Fruit fly (Drosophila melanogaster) whole organism, embryonic: ENCODE measurements around the gene CG14883.

Source experiments
- Aef1 ChIP-seq: fragments of 200-800 bp; sonication (Bioruptor generic); IDR thresholded peaks from 3 replicates; pipeline ENCODE4 v1.3.6; 2022; ENCODE audit warnings: missing biosample characterization, missing genetic modification characterization
- Atf3 ChIP-seq: fragments of 200-800 bp; sonication (Bioruptor generic); optimal IDR thresholded peaks from 3 replicates; lab custom pipeline; 2016; ENCODE audit warnings: missing biosample characterization, missing genetic modification characterization
- Awh ChIP-seq: fragments of 200-800 bp; sonication (Bioruptor generic); IDR thresholded peaks from 2 replicates; pipeline ENCODE4, ENCODE4 v1.3.6; 2022; ENCODE audit warnings: missing biosample characterization, missing genetic modification characterization
- Bteb2 ChIP-seq: fragments of 200-800 bp; sonication (Bioruptor generic); optimal IDR thresholded peaks from 2 replicates; lab custom pipeline; 2016; ENCODE audit warnings: missing biosample characterization, missing genetic modification characterization
- CG10366 ChIP-seq: fragments of 200-800 bp; sonication (Bioruptor generic); IDR thresholded peaks from 2 replicates; pipeline ENCODE4 v1.3.6; 2022; ENCODE audit warnings: missing biosample characterization, missing genetic modification characterization
- CG11247 ChIP-seq: fragments of 200-800 bp; sonication (Bioruptor generic); IDR thresholded peaks from 2 replicates; pipeline ENCODE4 v1.3.6; 2022; ENCODE audit warnings: missing biosample characterization, missing genetic modification characterization
- CG11456 ChIP-seq: fragments of 200-800 bp; sonication (Bioruptor generic); IDR thresholded peaks from 3 replicates; pipeline ENCODE4 v1.3.6; 2022; ENCODE audit warnings: missing biosample characterization, missing genetic modification characterization
- CG11696 ChIP-seq: fragments of 200-800 bp; sonication (Bioruptor generic); IDR thresholded peaks from 2 replicates; pipeline ENCODE4 v1.3.6; 2022; ENCODE audit warnings: missing biosample characterization, missing genetic modification characterization
- CG12155 ChIP-seq: fragments of 200-800 bp; sonication (Bioruptor generic); optimal IDR thresholded peaks from 3 replicates; lab custom pipeline; 2016; ENCODE audit warnings: missing biosample characterization, missing genetic modification characterization
- CG14860 ChIP-seq: fragments of 200-800 bp; sonication (Bioruptor generic); IDR thresholded peaks from 3 replicates; pipeline ENCODE4 v1.3.6; 2022; ENCODE audit warnings: missing biosample characterization, missing genetic modification characterization; ENCODE audit not compliant: partially characterized antibody
- CG1647 ChIP-seq: fragments of 200-800 bp; sonication (Bioruptor generic); optimal IDR thresholded peaks from 3 replicates; lab custom pipeline; 2016; ENCODE audit warnings: missing biosample characterization, missing genetic modification characterization
- CG17912 ChIP-seq: fragments of 200-800 bp; sonication (Bioruptor generic); optimal IDR thresholded peaks from 2 replicates; lab custom pipeline; 2018; ENCODE audit warnings: missing biosample characterization, mild to moderate bottlenecking, missing genetic modification characterization
- CG2120 ChIP-seq: fragments of 200-800 bp; sonication (Bioruptor generic); optimal IDR thresholded peaks from 3 replicates; lab custom pipeline; 2016; ENCODE audit warnings: missing biosample characterization, missing genetic modification characterization
- CG30431 ChIP-seq: fragments of 200-800 bp; sonication (Bioruptor generic); optimal IDR thresholded peaks from 2 replicates; lab custom pipeline; 2017; ENCODE audit warnings: missing biosample characterization, missing genetic modification characterization
- CG32767 ChIP-seq: fragments of 200-800 bp; sonication (Bioruptor generic); IDR thresholded peaks from 2 replicates; pipeline ENCODE4 v1.3.6; 2022; ENCODE audit warnings: missing biosample characterization, missing genetic modification characterization
- CG3407 ChIP-seq: fragments of 200-800 bp; sonication (Bioruptor generic); optimal IDR thresholded peaks from 2 replicates; lab custom pipeline; 2018; ENCODE audit warnings: missing biosample characterization, mild to moderate bottlenecking, missing genetic modification characterization
- CG3838 ChIP-seq: fragments of 200-800 bp; sonication (Bioruptor generic); optimal IDR thresholded peaks from 3 replicates; lab custom pipeline; 2016; ENCODE audit warnings: missing biosample characterization, missing genetic modification characterization
- CG3995 ChIP-seq: fragments of 200-800 bp; sonication (Bioruptor generic); optimal IDR thresholded peaks from 3 replicates; lab custom pipeline; 2016; ENCODE audit warnings: missing biosample characterization, missing genetic modification characterization
- CG8924 ChIP-seq: fragments of 200-800 bp; optimal IDR thresholded peaks from 3 replicates; lab custom pipeline; 2019; ENCODE audit warnings: missing biosample characterization, mild to moderate bottlenecking, missing genetic modification characterization, moderate library complexity
- Camta ChIP-seq: fragments of 200-800 bp; sonication (Bioruptor generic); optimal IDR thresholded peaks from 2 replicates; lab custom pipeline; 2016; ENCODE audit warnings: missing biosample characterization, missing genetic modification characterization
- D19A ChIP-seq: fragments of 200-800 bp; optimal IDR thresholded peaks from 3 replicates; lab custom pipeline; 2019; ENCODE audit warnings: missing biosample characterization, mild to moderate bottlenecking, missing genetic modification characterization, moderate library complexity
- Dad ChIP-seq: fragments of 200-800 bp; sonication (Bioruptor generic); optimal IDR thresholded peaks from 3 replicates; lab custom pipeline; 2016; ENCODE audit warnings: missing biosample characterization, missing genetic modification characterization
- Drgx ChIP-seq: fragments of 200-800 bp; sonication (Bioruptor generic); IDR thresholded peaks from 2 replicates; pipeline ENCODE4 v1.3.6; 2022; ENCODE audit warnings: missing biosample characterization, missing genetic modification characterization
- Ets97D ChIP-seq: fragments of 200-800 bp; sonication (Bioruptor generic); optimal IDR thresholded peaks from 3 replicates; lab custom pipeline; 2016; ENCODE audit warnings: missing biosample characterization, missing genetic modification characterization
- Fer2 ChIP-seq: fragments of 200-800 bp; sonication (Bioruptor generic); optimal IDR thresholded peaks from 2 replicates; lab custom pipeline; 2018; ENCODE audit warnings: missing biosample characterization, mild to moderate bottlenecking, missing genetic modification characterization, moderate library complexity
- Kr ChIP-seq: fragments of 200-800 bp; sonication (Bioruptor generic); optimal IDR thresholded peaks from 2 replicates; lab custom pipeline; 2017; ENCODE audit warnings: missing biosample characterization, mild to moderate bottlenecking, missing genetic modification characterization
- Max ChIP-seq: fragments of 200-800 bp; sonication (Bioruptor generic); optimal IDR thresholded peaks from 2 replicates; lab custom pipeline; 2016; ENCODE audit warnings: missing biosample characterization, mild to moderate bottlenecking, missing genetic modification characterization
- NfI ChIP-seq: fragments of 200-800 bp; sonication (Bioruptor generic); optimal IDR thresholded peaks from 3 replicates; lab custom pipeline; 2018; ENCODE audit warnings: missing biosample characterization, mild to moderate bottlenecking, missing genetic modification characterization, moderate library complexity
- Oaz ChIP-seq: fragments of 200-800 bp; sonication (Bioruptor generic); IDR thresholded peaks from 2 replicates; pipeline ENCODE4 v1.3.6; 2022; ENCODE audit warnings: missing biosample characterization, missing genetic modification characterization
- Rfx ChIP-seq: fragments of 200-800 bp; sonication (Bioruptor generic); IDR thresholded peaks from 2 replicates; pipeline ENCODE4 v1.3.6; 2022; ENCODE audit warnings: missing biosample characterization, missing genetic modification characterization
- Ssrp ChIP-seq: fragments of 200-800 bp; sonication (Bioruptor generic); optimal IDR thresholded peaks from 2 replicates; lab custom pipeline; 2018; ENCODE audit warnings: missing biosample characterization, mild to moderate bottlenecking, missing genetic modification characterization, moderate library complexity
- Taf1 ChIP-seq: fragments of 200-800 bp; sonication (Bioruptor generic); IDR thresholded peaks from 2 replicates; pipeline ENCODE4 v1.3.6; 2022; ENCODE audit warnings: missing biosample characterization, missing genetic modification characterization
- cas ChIP-seq: fragments of 200-800 bp; sonication (Bioruptor generic); IDR thresholded peaks from 2 replicates; pipeline ENCODE4 v1.3.6; 2022; ENCODE audit warnings: missing biosample characterization, missing genetic modification characterization
- crc ChIP-seq: fragments of 200-800 bp; sonication (Bioruptor generic); optimal IDR thresholded peaks from 2 replicates; lab custom pipeline; 2016; ENCODE audit warnings: missing biosample characterization, missing genetic modification characterization
- ems ChIP-seq: fragments of 200-800 bp; sonication (Bioruptor generic); optimal IDR thresholded peaks from 3 replicates; lab custom pipeline; 2016; ENCODE audit warnings: missing biosample characterization, missing genetic modification characterization
- esg ChIP-seq: fragments of 200-800 bp; sonication (Bioruptor generic); conservative IDR thresholded peaks from 2 replicates; pipeline ENCODE4 v1.3.6; 2022; ENCODE audit warnings: missing biosample characterization, missing genetic modification characterization
- fd102C ChIP-seq: fragments of 200-800 bp; sonication (Bioruptor generic); optimal IDR thresholded peaks from 2 replicates; lab custom pipeline; 2018; ENCODE audit warnings: missing biosample characterization, mild to moderate bottlenecking, missing genetic modification characterization, moderate library complexity
- grau ChIP-seq: fragments of 200-800 bp; optimal IDR thresholded peaks from 3 replicates; lab custom pipeline; 2019; ENCODE audit warnings: missing biosample characterization, mild to moderate bottlenecking, missing genetic modification characterization, moderate library complexity
- jigr1 ChIP-seq: fragments of 200-800 bp; sonication (Bioruptor generic); IDR thresholded peaks from 3 replicates; pipeline ENCODE4 v1.3.6; 2022; ENCODE audit warnings: missing biosample characterization, missing genetic modification characterization
- lab ChIP-seq: fragments of 200-800 bp; sonication (Bioruptor generic); optimal IDR thresholded peaks from 3 replicates; lab custom pipeline; 2017; ENCODE audit warnings: missing biosample characterization, missing genetic modification characterization, mild to moderate bottlenecking, moderate library complexity, missing genetic modification reagents
- lov ChIP-seq, 2 experiments: fragments of 200-800 bp in 1 of 2; fragments of >200 bp in 1 of 2; sonication (Bioruptor generic) in 1 of 2; IDR thresholded peaks in 1 of 2; optimal IDR thresholded peaks in 1 of 2; 2 replicates in 1 of 2; 3 replicates in 1 of 2; pipeline versions ENCODE4 v1.3.6 to Lab custom; 2017 to 2022; ENCODE audit warnings: missing biosample characterization in 1 of 2, missing genetic modification characterization in 1 of 2
- mirr ChIP-seq: fragments of 200-800 bp; sonication (Bioruptor generic); optimal IDR thresholded peaks from 3 replicates; lab custom pipeline; 2018; ENCODE audit warnings: missing biosample characterization, mild to moderate bottlenecking, missing genetic modification characterization
- nau ChIP-seq: fragments of 200-800 bp; sonication (Bioruptor generic); optimal IDR thresholded peaks from 3 replicates; lab custom pipeline; 2017; ENCODE audit warnings: missing biosample characterization, mild to moderate bottlenecking, missing genetic modification characterization, missing genetic modification reagents
- nmo ChIP-seq: fragments of 200-800 bp; sonication (Bioruptor generic); optimal IDR thresholded peaks from 2 replicates; lab custom pipeline; 2018; ENCODE audit warnings: missing biosample characterization, mild to moderate bottlenecking, missing genetic modification characterization, moderate library complexity
- pzg ChIP-seq: fragments of 200-800 bp; sonication (Bioruptor generic); optimal IDR thresholded peaks from 3 replicates; lab custom pipeline; 2018; ENCODE audit warnings: missing biosample characterization, mild to moderate bottlenecking, missing genetic modification characterization, moderate library complexity
- ranshi ChIP-seq: fragments of 200-800 bp; sonication (Bioruptor generic); IDR thresholded peaks from 2 replicates; pipeline ENCODE4 v1.3.6; 2022; ENCODE audit warnings: missing biosample characterization, missing genetic modification characterization
- sim ChIP-seq: fragments of 200-800 bp; sonication (Bioruptor generic); IDR thresholded peaks from 2 replicates; pipeline ENCODE4 v1.3.6; 2022; ENCODE audit warnings: missing biosample characterization, missing genetic modification characterization
- sr ChIP-seq: fragments of 200-800 bp; sonication (Bioruptor generic); IDR thresholded peaks from 3 replicates; pipeline ENCODE4 v1.3.6; 2022; ENCODE audit warnings: missing biosample characterization, missing genetic modification characterization
- tio ChIP-seq: fragments of 200-800 bp; sonication (Bioruptor generic); optimal IDR thresholded peaks from 2 replicates; lab custom pipeline; 2017; ENCODE audit warnings: missing biosample characterization, missing genetic modification characterization, inconsistent platforms
- unpg ChIP-seq: fragments of 200-800 bp; sonication (Bioruptor generic); optimal IDR thresholded peaks from 3 replicates; lab custom pipeline; 2018; ENCODE audit warnings: missing biosample characterization, mild to moderate bottlenecking, missing genetic modification characterization, moderate library complexity
- wdn ChIP-seq: fragments of 200-800 bp; sonication (Bioruptor generic); IDR thresholded peaks from 2 replicates; pipeline ENCODE4 v1.3.6; 2022; ENCODE audit warnings: missing biosample characterization, missing genetic modification characterization

CG14883 gene

DNA sequence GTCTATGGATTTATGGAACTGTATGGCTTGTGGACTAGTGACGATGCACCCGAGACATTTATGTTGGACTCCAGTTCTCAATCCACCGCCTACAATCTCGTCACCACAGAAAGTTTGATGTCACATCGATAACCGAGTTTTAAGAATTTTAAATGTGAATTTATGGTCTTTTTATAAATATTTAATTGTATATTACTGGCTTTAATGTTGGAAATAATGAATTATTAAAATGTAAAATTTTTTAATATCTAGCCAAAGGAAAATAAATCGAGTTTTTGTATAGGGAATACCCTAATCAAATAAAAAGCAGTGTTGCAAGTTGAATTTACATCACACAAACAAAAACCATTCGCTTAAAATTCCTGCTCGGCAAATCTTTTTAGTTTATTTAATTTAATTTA lies 23.2 kb upstream of the CG14883 start, which contains the start of gene Fntb (continued):
- TF ChIP-seq NfI = peak; percentile 55
- no peak for TF ChIP-seq cas (GFP tag; lab: Robert Waterston, UW)
- TF ChIP-seq CG30431 (GFP tag; lab: Kevin White, UChicago) = peak; percentile 39
- peak; percentile 55 for TF ChIP-seq Fer2
- TF ChIP-seq pzg (GFP tag; lab: Kevin White, UChicago) = peak; percentile 24
- no peak; the same call in 1 of the 2 replicates for TF ChIP-seq Drgx (GFP tag; lab: Robert Waterston, UW)
- TF ChIP-seq Taf1 (GFP tag; lab: Robert Waterston, UW) = no peak
- peak; percentile 79 for TF ChIP-seq grau
- TF ChIP-seq CG11247 = peak; percentile 40; the same call in 1 of the 2 replicates
- no peak for TF ChIP-seq lab
- peak; percentile 69 for TF ChIP-seq Rfx (GFP tag; lab: Robert Waterston, UW)
- peak; percentile 71 for TF ChIP-seq Aef1 (GFP tag; lab: Robert Waterston, UW)
- peak; percentile 75 for TF ChIP-seq D19A
- TF ChIP-seq sr (GFP tag; lab: Robert Waterston, UW) = no peak
- no peak for TF ChIP-seq CG17912 (GFP tag; lab: Kevin White, UChicago)
- TF ChIP-seq sim (GFP tag; lab: Robert Waterston, UW) = no peak
- no peak for TF ChIP-seq mirr (GFP tag; lab: Kevin White, UChicago)
- TF ChIP-seq crc = no peak
- TF ChIP-seq CG12155 (GFP tag; lab: Kevin White, UChicago) = peak; percentile 62
- peak; percentile 83 for TF ChIP-seq unpg (GFP tag; lab: Kevin White, UChicago)
- no peak for TF ChIP-seq lov (optimal IDR thresholded peaks at IDR 0.05; lab: Kevin White, UChicago)
- TF ChIP-seq lov (GFP tag; IDR thresholded peaks at IDR 0.05; lab: Robert Waterston, UW) = no peak
- peak; percentile 41; the same call in 1 of the 2 replicates for TF ChIP-seq esg
- no peak for TF ChIP-seq nau
- TF ChIP-seq fd102C (GFP tag; lab: Kevin White, UChicago) = no peak
- 0 out of 2 replicates have a peak, but pooled peaks have one; percentile 51 for TF ChIP-seq Awh
- peak; percentile 41; the same call in 1 of the 2 replicates for TF ChIP-seq wdn (GFP tag; lab: Robert Waterston, UW)
- TF ChIP-seq CG2120 = peak; percentile 78
- TF ChIP-seq Max (GFP tag; lab: Kevin White, UChicago) = peak; percentile 41
- TF ChIP-seq Dad (GFP tag; lab: Kevin White, UChicago) = no peak
- TF ChIP-seq Bteb2 (GFP tag; lab: Kevin White, UChicago) = peak; percentile 48
- no peak for TF ChIP-seq tio (GFP tag; lab: Kevin White, UChicago)
- TF ChIP-seq CG32767 (GFP tag; lab: Robert Waterston, UW) = peak; percentile 34; the same call in 1 of the 2 replicates
- TF ChIP-seq ems (GFP tag; lab: Kevin White, UChicago) = no peak
- no peak for TF ChIP-seq jigr1 (GFP tag; lab: Robert Waterston, UW)
- no peak for TF ChIP-seq Kr
- peak; percentile 55 for TF ChIP-seq CG3995
- TF ChIP-seq ranshi (GFP tag; lab: Robert Waterston, UW) = peak; percentile 41; the same call in 1 of the 2 replicates
- TF ChIP-seq CG10366 (GFP tag; lab: Robert Waterston, UW) = peak; percentile 53
- peak; percentile 75 for TF ChIP-seq Ssrp (tag; lab: Kevin White, UChicago)
- 0 out of 2 replicates have a peak, but pooled peaks have one; percentile 20 for TF ChIP-seq CG11696
- peak; percentile 79 for TF ChIP-seq CG8924 (tag; lab: Kevin White, UChicago)
- TF ChIP-seq Oaz (GFP tag; lab: Robert Waterston, UW) = no peak
- TF ChIP-seq nmo = peak; percentile 79
- no peak for TF ChIP-seq CG14860
- TF ChIP-seq CG3838 (GFP tag; lab: Kevin White, UChicago) = peak; percentile 16
- TF ChIP-seq Camta = peak; percentile 14
- TF ChIP-seq CG1647 (GFP tag; lab: Kevin White, UChicago) = no peak
- no peak for TF ChIP-seq Atf3 (GFP tag; lab: Kevin White, UChicago)
- TF ChIP-seq CG11456 (GFP tag; lab: Robert Waterston, UW) = 0 out of 3 replicates have a peak, but pooled peaks have one; percentile 5
- TF ChIP-seq CG3407 = peak; percentile 28
- TF ChIP-seq Ets97D (GFP tag; lab: Kevin White, UChicago) = peak; percentile 23
